Worm (Caenorhabditis elegans) whole organism, L2 larva: ENCODE results near the gene algn-2.
A peak's percentile ranks its signal among the peaks of the same experiment; 100 is the strongest.

Source experiments
- C34F6.9 ChIP-seq: fragments of 150-350 bp; optimal IDR thresholded peaks from 2 replicates; lab custom pipeline; 2014; ENCODE audit warnings: missing biosample characterization, missing genetic modification characterization
- F13H6.1 ChIP-seq: sonication (generic microtip); optimal IDR thresholded peaks from 2 replicates; lab custom pipeline; 2016; ENCODE audit warnings: missing genetic modification characterization, missing compliant biosample characterization
- R02D3.7 ChIP-seq: fragments of 150-350 bp; optimal IDR thresholded peaks from 2 replicates; lab custom pipeline; 2014; ENCODE audit warnings: missing biosample characterization, missing genetic modification characterization
- Y55F3AM.14 ChIP-seq: fragments of 200-800 bp; sonication (Bioruptor generic); optimal IDR thresholded peaks from 2 replicates; lab custom pipeline; 2018; ENCODE audit warnings: mild to moderate bottlenecking, missing genetic modification characterization, missing compliant biosample characterization
- ZK546.5 ChIP-seq: sonication (generic microtip); optimal IDR thresholded peaks from 2 replicates; lab custom pipeline; 2017; ENCODE audit warnings: missing biosample characterization, missing genetic modification characterization
- alr-1 ChIP-seq: fragments of 150-350 bp; optimal IDR thresholded peaks from 2 replicates; lab custom pipeline; 2014; ENCODE audit warnings: missing biosample characterization, missing genetic modification characterization
- aly-2 ChIP-seq: fragments of 150-350 bp; optimal IDR thresholded peaks from 2 replicates; lab custom pipeline; 2014; ENCODE audit warnings: missing biosample characterization, missing genetic modification characterization
- ama-1 ChIP-seq: fragments of 150-350 bp; optimal IDR thresholded peaks from 2 replicates; lab custom pipeline; 2018; ENCODE audit warnings: inconsistent platforms
- blmp-1 ChIP-seq: sonication (generic microtip); optimal IDR thresholded peaks from 2 replicates; lab custom pipeline; 2017; ENCODE audit warnings: missing genetic modification characterization, mild to moderate bottlenecking, missing compliant biosample characterization, antibody characterized with exemption, moderate library complexity; ENCODE audit not compliant: insufficient read depth
- ceh-16 ChIP-seq: fragments of 150-350 bp; optimal IDR thresholded peaks from 2 replicates; lab custom pipeline; 2014; ENCODE audit warnings: missing biosample characterization, missing genetic modification characterization
- ceh-82 ChIP-seq: fragments of 150-350 bp; optimal IDR thresholded peaks from 2 replicates; lab custom pipeline; 2014; ENCODE audit warnings: missing biosample characterization, missing genetic modification characterization
- crh-2 ChIP-seq: sonication (generic microtip); optimal IDR thresholded peaks from 2 replicates; lab custom pipeline; 2017; ENCODE audit warnings: missing biosample characterization, missing genetic modification characterization
- dmd-4 ChIP-seq: sonication (generic microtip); optimal IDR thresholded peaks from 2 replicates; lab custom pipeline; 2017; ENCODE audit warnings: missing biosample characterization, missing genetic modification characterization
- egl-27 ChIP-seq: sonication (generic microtip); optimal IDR thresholded peaks from 3 replicates; lab custom pipeline; 2017; ENCODE audit warnings: missing biosample characterization, missing genetic modification reagents, missing genetic modification characterization
- elt-1 ChIP-seq: fragments of 150-350 bp; optimal IDR thresholded peaks from 2 replicates; lab custom pipeline; 2014; ENCODE audit warnings: missing biosample characterization, missing genetic modification characterization
- elt-3 ChIP-seq: sonication (generic microtip); optimal IDR thresholded peaks from 2 replicates; lab custom pipeline; 2017; ENCODE audit warnings: missing biosample characterization, missing genetic modification characterization
- fos-1 ChIP-seq: fragments of 150-350 bp; optimal IDR thresholded peaks from 2 replicates; lab custom pipeline; 2014; ENCODE audit warnings: missing biosample characterization, missing genetic modification characterization
- gmeb-1 ChIP-seq: fragments of 150-350 bp; optimal IDR thresholded peaks from 2 replicates; lab custom pipeline; 2014; ENCODE audit warnings: missing biosample characterization, missing genetic modification characterization
- lin-11 ChIP-seq: fragments of 150-350 bp; sonication (generic microtip); optimal IDR thresholded peaks from 2 replicates; lab custom pipeline; 2014; ENCODE audit warnings: missing biosample characterization, missing genetic modification characterization, inconsistent platforms, mixed read lengths
- lin-13 ChIP-seq: fragments of 150-350 bp; optimal IDR thresholded peaks from 2 replicates; lab custom pipeline; 2014; ENCODE audit warnings: missing biosample characterization, missing genetic modification reagents, missing genetic modification characterization
- lin-39 ChIP-seq: fragments of 150-350 bp; optimal IDR thresholded peaks from 2 replicates; lab custom pipeline; 2014; ENCODE audit warnings: missing biosample characterization, missing genetic modification reagents, missing genetic modification characterization
- lsy-2 ChIP-seq, 2 experiments: fragments of 150-350 bp in 1 of 2; sonication (generic microtip) in 1 of 2; optimal IDR thresholded peaks; 2 replicates each; lab custom pipeline; 2014 to 2017; ENCODE audit warnings: missing biosample characterization in 2 of 2, missing genetic modification characterization in 2 of 2
- mab-5 ChIP-seq: fragments of 150-350 bp; optimal IDR thresholded peaks from 2 replicates; lab custom pipeline; 2014; ENCODE audit warnings: missing biosample characterization, missing genetic modification characterization
- mbf-1 ChIP-seq: sonication (generic microtip); optimal IDR thresholded peaks from 2 replicates; lab custom pipeline; 2017; ENCODE audit warnings: missing biosample characterization, missing genetic modification characterization
- mdl-1 ChIP-seq, 2 experiments: fragments of 150-350 bp in 1 of 2; sonication (generic microtip) in 1 of 2; optimal IDR thresholded peaks; 2 replicates each; lab custom pipeline; 2017; ENCODE audit warnings: missing biosample characterization in 2 of 2, missing genetic modification characterization in 2 of 2
- nhr-10 ChIP-seq: sonication (generic microtip); optimal IDR thresholded peaks from 2 replicates; lab custom pipeline; 2017; ENCODE audit warnings: missing biosample characterization, missing genetic modification characterization
- nhr-11 ChIP-seq: fragments of 150-350 bp; optimal IDR thresholded peaks from 2 replicates; lab custom pipeline; 2014; ENCODE audit warnings: missing biosample characterization, missing genetic modification characterization
- nhr-12 ChIP-seq: fragments of 150-350 bp; optimal IDR thresholded peaks from 2 replicates; lab custom pipeline; 2014; ENCODE audit warnings: missing biosample characterization, missing genetic modification characterization
- nhr-129 ChIP-seq: fragments of 150-350 bp; optimal IDR thresholded peaks from 2 replicates; lab custom pipeline; 2014; ENCODE audit warnings: missing biosample characterization, missing genetic modification characterization
- nhr-21 ChIP-seq: fragments of 150-350 bp; optimal IDR thresholded peaks from 2 replicates; lab custom pipeline; 2014; ENCODE audit warnings: missing biosample characterization, missing genetic modification characterization
- nhr-23 ChIP-seq: fragments of 150-350 bp; optimal IDR thresholded peaks from 2 replicates; lab custom pipeline; 2014; ENCODE audit warnings: missing biosample characterization, missing genetic modification reagents, missing genetic modification characterization
- nhr-237 ChIP-seq: fragments of 150-350 bp; optimal IDR thresholded peaks from 2 replicates; lab custom pipeline; 2014; ENCODE audit warnings: missing biosample characterization, missing genetic modification characterization
- nhr-25 ChIP-seq: fragments of 150-350 bp; sonication (generic microtip); optimal IDR thresholded peaks from 3 replicates; lab custom pipeline; 2014; ENCODE audit warnings: missing biosample characterization, missing genetic modification characterization
- nhr-6 ChIP-seq: fragments of 150-350 bp; optimal IDR thresholded peaks from 2 replicates; lab custom pipeline; 2014; ENCODE audit warnings: missing biosample characterization, missing genetic modification characterization
- nhr-77 ChIP-seq: fragments of 150-350 bp; optimal IDR thresholded peaks from 2 replicates; lab custom pipeline; 2014; ENCODE audit warnings: missing biosample characterization, missing genetic modification characterization
- peb-1 ChIP-seq: fragments of 150-350 bp; optimal IDR thresholded peaks from 2 replicates; lab custom pipeline; 2014; ENCODE audit warnings: missing biosample characterization, missing genetic modification characterization
- sem-4 ChIP-seq: fragments of 150-350 bp; optimal IDR thresholded peaks from 2 replicates; lab custom pipeline; 2014; ENCODE audit warnings: missing biosample characterization, missing genetic modification reagents, missing genetic modification characterization
- skn-1 ChIP-seq: sonication (generic microtip); optimal IDR thresholded peaks from 2 replicates; lab custom pipeline; 2017; ENCODE audit warnings: missing biosample characterization, missing genetic modification characterization
- sma-3 ChIP-seq: sonication (generic microtip); optimal IDR thresholded peaks from 2 replicates; lab custom pipeline; 2016; ENCODE audit warnings: missing genetic modification reagents, missing genetic modification characterization, missing compliant biosample characterization
- sma-9 ChIP-seq, 2 experiments: fragments of 150-350 bp in 1 of 2; sonication (generic microtip) in 1 of 2; optimal IDR thresholded peaks; 2 replicates each; lab custom pipeline; 2014 to 2016; ENCODE audit warnings: missing genetic modification characterization in 2 of 2, mild to moderate bottlenecking in 1 of 2, missing biosample characterization in 1 of 2, missing compliant biosample characterization in 1 of 2, missing genetic modification reagents in 1 of 2, moderate library complexity in 1 of 2
- snpc-4 ChIP-seq: fragments of 150-350 bp; optimal IDR thresholded peaks from 2 replicates; lab custom pipeline; 2014; ENCODE audit warnings: missing biosample characterization, missing genetic modification characterization
- unc-39 ChIP-seq: fragments of 150-350 bp; optimal IDR thresholded peaks from 2 replicates; lab custom pipeline; 2014; ENCODE audit warnings: missing biosample characterization, missing genetic modification characterization
- unc-55 ChIP-seq: fragments of 150-350 bp; sonication (generic microtip); optimal IDR thresholded peaks from 3 replicates; lab custom pipeline; 2014; ENCODE audit warnings: missing biosample characterization, missing genetic modification reagents, missing genetic modification characterization
- unc-62 ChIP-seq: fragments of 150-350 bp; optimal IDR thresholded peaks from 2 replicates; lab custom pipeline; 2014; ENCODE audit warnings: missing biosample characterization, missing genetic modification reagents, missing genetic modification characterization
- zag-1 ChIP-seq: fragments of 150-350 bp; optimal IDR thresholded peaks from 2 replicates; lab custom pipeline; 2014; ENCODE audit warnings: missing biosample characterization, missing genetic modification characterization
- ztf-1 ChIP-seq: fragments of 200-800 bp; sonication (Bioruptor generic); conservative IDR thresholded peaks from 2 replicates; pipeline ENCODE4 v1.3.6; 2022; ENCODE audit warnings: missing genetic modification characterization, missing compliant biosample characterization
- ztf-11 ChIP-seq: sonication (generic microtip); optimal IDR thresholded peaks from 2 replicates; lab custom pipeline; 2017; ENCODE audit warnings: missing biosample characterization, missing genetic modification characterization
- ztf-4 ChIP-seq: fragments of 150-350 bp; optimal IDR thresholded peaks from 2 replicates; lab custom pipeline; 2014; ENCODE audit warnings: missing biosample characterization, missing genetic modification characterization

Gene algn-2

DNA sequence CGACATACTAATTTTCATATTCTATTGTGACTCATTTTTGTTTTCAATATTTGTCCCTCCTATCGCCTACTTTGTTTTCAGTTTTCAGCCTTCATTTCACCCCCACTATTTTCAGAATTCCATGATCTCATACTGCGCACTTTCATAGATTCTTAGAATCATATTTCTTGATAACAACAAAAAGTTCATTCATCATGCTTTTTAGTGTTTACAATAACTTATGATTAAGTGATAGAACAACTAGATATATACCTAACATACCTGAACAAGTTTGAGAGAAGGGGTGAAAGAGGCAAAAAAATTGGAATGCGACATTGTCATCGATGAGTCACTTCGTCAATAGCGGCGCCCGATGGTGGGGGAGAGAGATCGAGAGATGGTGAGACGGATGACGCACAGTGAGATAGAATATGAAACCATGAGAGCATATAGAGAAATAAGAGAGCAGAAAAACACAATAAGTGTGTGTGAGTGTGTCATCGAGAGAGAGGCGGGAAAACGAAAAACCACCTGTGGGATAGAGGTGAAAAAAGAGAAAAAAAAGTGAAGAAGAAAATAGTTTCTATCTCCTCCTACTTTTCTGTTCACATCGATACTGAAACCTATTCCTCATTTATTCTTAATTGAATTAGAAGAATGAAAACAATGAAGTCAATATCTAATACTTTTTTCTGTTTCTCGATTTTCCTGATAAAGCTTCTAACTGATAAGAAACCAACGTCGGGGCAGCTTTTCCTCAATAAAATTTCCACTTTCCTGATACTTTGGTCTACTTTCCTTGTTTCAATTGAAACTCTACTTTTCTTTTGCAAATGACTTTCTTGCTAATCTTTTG is 38.2 kb upstream of the algn-2 start:
- TF ChIP-seq F13H6.1 (peak; percentile 92), peb-1 (tag; lab: Kevin White, UChicago) (no peak), unc-62 (GFP tag; lab: Kevin White, UChicago) (no peak), aly-2 (tag; lab: Kevin White, UChicago) (no peak), nhr-12 (tag; lab: Kevin White, UChicago) (no peak), elt-3 (tag; lab: Kevin White, UChicago) (no peak), dmd-4 (tag; lab: Kevin White, UChicago) (no peak), alr-1 (tag; lab: Kevin White, UChicago) (no peak), ztf-1 (no peak), elt-1 (tag; lab: Kevin White, UChicago) (no peak), nhr-77 (tag; lab: Kevin White, UChicago) (no peak), lin-11 (tag; lab: Kevin White, UChicago) (peak; percentile 17), mbf-1 (tag; lab: Kevin White, UChicago) (no peak), crh-2 (tag; lab: Kevin White, UChicago) (peak; percentile 69), zag-1 (tag; lab: Kevin White, UChicago) (no peak), nhr-6 (tag; lab: Kevin White, UChicago) (peak; percentile 52), ZK546.5 (tag; lab: Kevin White, UChicago) (no peak), nhr-21 (tag; lab: Kevin White, UChicago) (peak; percentile 66), nhr-129 (tag; lab: Kevin White, UChicago) (peak; percentile 87), sma-3 (peak; percentile 75), mab-5 (tag; lab: Kevin White, UChicago) (no peak), ama-1 (lab: Kevin White, UChicago) (peak; percentile 22), sem-4 (peak; percentile 64), Y55F3AM.14 (GFP tag; lab: Kevin White, UChicago) (peak; percentile 32), lsy-2 (tag; optimal IDR thresholded peaks at IDR 0.05; lab: Kevin White, UChicago) (peak; percentile 23 to 71), nhr-23 (tag; lab: Kevin White, UChicago) (no peak), nhr-237 (no peak), R02D3.7 (tag; lab: Kevin White, UChicago) (no peak), blmp-1 (tag; lab: Kevin White, UChicago) (peak; percentile 81), gmeb-1 (tag; lab: Kevin White, UChicago) (peak; percentile 62), lin-39 (tag; lab: Kevin White, UChicago) (no peak), nhr-11 (tag; lab: Kevin White, UChicago) (no peak), ceh-16 (no peak), lin-13 (GFP tag; lab: Kevin White, UChicago) (peak; percentile 10), unc-55 (GFP tag; lab: Kevin White, UChicago) (peak; percentile 69), sma-9 (GFP tag; optimal IDR thresholded peaks at IDR 0.05; lab: Kevin White, UChicago) (peak; percentile 75), sma-9 (tag; optimal IDR thresholded peaks at IDR 0.05; lab: Kevin White, UChicago) (no peak), fos-1 (peak; percentile 100), snpc-4 (peak; percentile 36), nhr-10 (tag; lab: Kevin White, UChicago) (no peak), mdl-1 (tag; optimal IDR thresholded peaks at IDR 0.05; lab: Kevin White, UChicago) (peak in 1 of 2 experiments; percentile 42), skn-1 (peak; percentile 1), egl-27 (peak; percentile 56), ztf-11 (tag; lab: Kevin White, UChicago) (peak; percentile 23), nhr-25 (tag; lab: Kevin White, UChicago) (peak; percentile 80), C34F6.9 (tag; lab: Kevin White, UChicago) (peak; percentile 72), ztf-4 (tag; lab: Kevin White, UChicago) (peak; percentile 81), ceh-82 (tag; lab: Kevin White, UChicago) (no peak), unc-39 (tag; lab: Kevin White, UChicago) (no peak)
